Fruit fly (Drosophila melanogaster) whole organism, embryonic: ENCODE data around the gene SMC6.

Experiments
- Ada2b ChIP-seq: fragments of 200-800 bp; sonication (Bioruptor generic); IDR thresholded peaks from 2 replicates; pipeline ENCODE4 v1.3.6; 2022; ENCODE audit warnings: missing biosample characterization, missing genetic modification characterization
- Atf3 ChIP-seq: fragments of 200-800 bp; sonication (Bioruptor generic); optimal IDR thresholded peaks from 3 replicates; lab custom pipeline; 2016; ENCODE audit warnings: missing biosample characterization, missing genetic modification characterization
- Blimp-1 ChIP-seq: fragments of 200-800 bp; sonication (Bioruptor generic); optimal IDR thresholded peaks from 3 replicates; lab custom pipeline; 2018; ENCODE audit warnings: missing biosample characterization, missing genetic modification characterization, mild to moderate bottlenecking, moderate library complexity, missing genetic modification reagents
- CG10462 ChIP-seq: fragments of 200-800 bp; sonication (Bioruptor generic); optimal IDR thresholded peaks from 2 replicates; lab custom pipeline; 2016; ENCODE audit warnings: missing biosample characterization, missing genetic modification characterization
- CG11247 ChIP-seq: fragments of 200-800 bp; sonication (Bioruptor generic); IDR thresholded peaks from 2 replicates; pipeline ENCODE4 v1.3.6; 2022; ENCODE audit warnings: missing biosample characterization, missing genetic modification characterization
- CG11695 ChIP-seq: fragments of 200-800 bp; sonication (Bioruptor generic); IDR thresholded peaks from 3 replicates; pipeline ENCODE4 v1.3.6; 2022; ENCODE audit warnings: missing biosample characterization, missing genetic modification characterization
- CG12219 ChIP-seq: fragments of 200-800 bp; sonication (Bioruptor generic); optimal IDR thresholded peaks from 3 replicates; lab custom pipeline; 2018; ENCODE audit warnings: missing biosample characterization, mild to moderate bottlenecking, missing genetic modification characterization
- CG13296 ChIP-seq: fragments of 200-800 bp; sonication (Bioruptor generic); optimal IDR thresholded peaks from 3 replicates; lab custom pipeline; 2018; ENCODE audit warnings: missing biosample characterization, mild to moderate bottlenecking, missing genetic modification characterization
- CG13424 ChIP-seq: fragments of 200-800 bp; sonication (Bioruptor generic); optimal IDR thresholded peaks from 2 replicates; lab custom pipeline; 2019; ENCODE audit warnings: missing biosample characterization, mild to moderate bottlenecking, missing genetic modification characterization, moderate library complexity
- CG14441 ChIP-seq: fragments of 200-800 bp; sonication (Bioruptor generic); IDR thresholded peaks from 2 replicates; pipeline ENCODE4 v1.3.6; 2022; ENCODE audit warnings: missing biosample characterization, missing genetic modification characterization
- CG16815 ChIP-seq: fragments of 200-800 bp; sonication (Bioruptor generic); optimal IDR thresholded peaks from 3 replicates; lab custom pipeline; 2017; ENCODE audit warnings: missing biosample characterization, mild to moderate bottlenecking, missing genetic modification characterization
- CG2712 ChIP-seq: fragments of 200-800 bp; optimal IDR thresholded peaks from 3 replicates; lab custom pipeline; 2019; ENCODE audit warnings: missing biosample characterization, mild to moderate bottlenecking, missing genetic modification characterization, moderate library complexity
- CG2875 ChIP-seq: fragments of 200-800 bp; sonication (Bioruptor generic); optimal IDR thresholded peaks from 2 replicates; lab custom pipeline; 2017; ENCODE audit warnings: missing biosample characterization, mild to moderate bottlenecking, missing genetic modification characterization, missing genetic modification reagents
- CG30020 ChIP-seq: fragments of 200-800 bp; optimal IDR thresholded peaks from 2 replicates; lab custom pipeline; 2019; ENCODE audit warnings: missing biosample characterization, mild to moderate bottlenecking, missing genetic modification characterization, moderate library complexity
- CG34422 ChIP-seq: fragments of 200-800 bp; sonication (Bioruptor generic); IDR thresholded peaks from 3 replicates; pipeline ENCODE4 v1.3.6; 2022; ENCODE audit warnings: missing biosample characterization, missing genetic modification characterization
- CG3847 ChIP-seq: fragments of 200-800 bp; sonication (Bioruptor generic); IDR thresholded peaks from 2 replicates; pipeline ENCODE4 v1.3.6; 2022; ENCODE audit warnings: missing biosample characterization, missing genetic modification characterization
- CG6689 ChIP-seq: fragments of 200-800 bp; sonication (Bioruptor generic); IDR thresholded peaks from 2 replicates; pipeline ENCODE4 v1.3.6; 2022; ENCODE audit warnings: missing biosample characterization, missing genetic modification characterization
- CG6813 ChIP-seq: fragments of 200-800 bp; sonication (Bioruptor generic); optimal IDR thresholded peaks from 2 replicates; lab custom pipeline; 2017; ENCODE audit warnings: missing biosample characterization, missing genetic modification characterization, mild to moderate bottlenecking, moderate library complexity, missing genetic modification reagents
- CG8944 ChIP-seq: fragments of 200-800 bp; sonication (Bioruptor generic); optimal IDR thresholded peaks from 3 replicates; lab custom pipeline; 2016; ENCODE audit warnings: missing biosample characterization, missing genetic modification characterization
- D19A ChIP-seq: fragments of 200-800 bp; optimal IDR thresholded peaks from 3 replicates; lab custom pipeline; 2019; ENCODE audit warnings: missing biosample characterization, mild to moderate bottlenecking, missing genetic modification characterization, moderate library complexity
- Dek ChIP-seq: fragments of 200-800 bp; sonication (Bioruptor generic); optimal IDR thresholded peaks from 3 replicates; lab custom pipeline; 2019; ENCODE audit warnings: missing biosample characterization, mild to moderate bottlenecking, missing genetic modification characterization, moderate library complexity
- E2f1 ChIP-seq: fragments of 200-800 bp; sonication (Bioruptor generic); IDR thresholded peaks from 2 replicates; pipeline ENCODE4 v1.3.6; 2022; ENCODE audit warnings: missing biosample characterization, missing genetic modification characterization
- Elba2 ChIP-seq: fragments of 200-800 bp; sonication (Bioruptor generic); optimal IDR thresholded peaks from 3 replicates; lab custom pipeline; 2016; ENCODE audit warnings: missing biosample characterization, missing genetic modification characterization
- Oaz ChIP-seq: fragments of 200-800 bp; sonication (Bioruptor generic); IDR thresholded peaks from 2 replicates; pipeline ENCODE4 v1.3.6; 2022; ENCODE audit warnings: missing biosample characterization, missing genetic modification characterization
- Oli ChIP-seq: fragments of 200-800 bp; sonication (Bioruptor generic); optimal IDR thresholded peaks from 2 replicates; lab custom pipeline; 2018; ENCODE audit warnings: missing biosample characterization, mild to moderate bottlenecking, missing genetic modification characterization, moderate library complexity
- Pdp1 ChIP-seq, 2 experiments: fragments of 200-800 bp; sonication (Bioruptor generic); optimal IDR thresholded peaks; 3 replicates each; lab custom pipeline; 2016; ENCODE audit warnings: missing biosample characterization in 2 of 2, missing genetic modification characterization in 2 of 2, mild to moderate bottlenecking in 1 of 2, moderate library complexity in 1 of 2
- Spps ChIP-seq: fragments of 200-800 bp; sonication (Bioruptor generic); optimal IDR thresholded peaks from 2 replicates; lab custom pipeline; 2018; ENCODE audit warnings: missing biosample characterization, mild to moderate bottlenecking, missing genetic modification characterization
- ase ChIP-seq: fragments of 200-800 bp; sonication (Bioruptor generic); IDR thresholded peaks from 3 replicates; pipeline ENCODE4 v1.3.6; 2022; ENCODE audit warnings: missing biosample characterization, missing genetic modification characterization
- bsh ChIP-seq, 2 experiments: fragments of 200-800 bp; sonication (Bioruptor generic); optimal IDR thresholded peaks; 2 replicates each; lab custom pipeline; 2017 to 2018; ENCODE audit warnings: mild to moderate bottlenecking in 2 of 2, missing biosample characterization in 2 of 2, missing genetic modification characterization in 2 of 2, moderate library complexity in 1 of 2
- cas ChIP-seq: fragments of 200-800 bp; sonication (Bioruptor generic); IDR thresholded peaks from 2 replicates; pipeline ENCODE4 v1.3.6; 2022; ENCODE audit warnings: missing biosample characterization, missing genetic modification characterization
- cato ChIP-seq: fragments of 200-800 bp; sonication (Bioruptor generic); optimal IDR thresholded peaks from 2 replicates; lab custom pipeline; 2016; ENCODE audit warnings: missing biosample characterization, missing genetic modification characterization, borderline replicate concordance
- caup ChIP-seq: fragments of 200-800 bp; sonication (Bioruptor generic); optimal IDR thresholded peaks from 3 replicates; lab custom pipeline; 2017; ENCODE audit warnings: missing biosample characterization, mild to moderate bottlenecking, missing genetic modification characterization, moderate library complexity; ENCODE audit not compliant: severe bottlenecking
- cg ChIP-seq: fragments of 200-800 bp; sonication (Bioruptor generic); optimal IDR thresholded peaks from 3 replicates; lab custom pipeline; 2019; ENCODE audit warnings: missing biosample characterization, mild to moderate bottlenecking, missing genetic modification characterization, moderate library complexity
- crc ChIP-seq: fragments of 200-800 bp; sonication (Bioruptor generic); optimal IDR thresholded peaks from 2 replicates; lab custom pipeline; 2016; ENCODE audit warnings: missing biosample characterization, missing genetic modification characterization
- cwo ChIP-seq: fragments of 200-800 bp; sonication (Bioruptor generic); optimal IDR thresholded peaks from 3 replicates; lab custom pipeline; 2017; ENCODE audit warnings: missing biosample characterization, missing genetic modification characterization, mild to moderate bottlenecking, moderate library complexity, missing genetic modification reagents
- dm ChIP-seq: fragments of 200-800 bp; sonication (Bioruptor generic); optimal IDR thresholded peaks from 3 replicates; lab custom pipeline; 2016; ENCODE audit warnings: missing biosample characterization, missing genetic modification characterization
- fd96Cb ChIP-seq: fragments of 200-800 bp; sonication (Bioruptor generic); optimal IDR thresholded peaks from 2 replicates; lab custom pipeline; 2018; ENCODE audit warnings: missing biosample characterization, mild to moderate bottlenecking, missing genetic modification characterization, moderate library complexity
- hbn ChIP-seq: fragments of 200-800 bp; sonication (Bioruptor generic); IDR thresholded peaks from 2 replicates; pipeline ENCODE4 v1.3.6; 2022; ENCODE audit warnings: missing biosample characterization, missing genetic modification characterization; ENCODE audit not compliant: partially characterized antibody
- ind ChIP-seq: fragments of 200-800 bp; sonication (Bioruptor generic); optimal IDR thresholded peaks from 3 replicates; lab custom pipeline; 2016; ENCODE audit warnings: missing biosample characterization, missing genetic modification characterization
- lmd ChIP-seq: fragments of 200-800 bp; sonication (Bioruptor generic); IDR thresholded peaks from 2 replicates; pipeline ENCODE4 v1.3.6; 2022; ENCODE audit warnings: missing biosample characterization, missing genetic modification characterization
- nerfin-1 ChIP-seq: fragments of 200-800 bp; sonication (Bioruptor generic); optimal IDR thresholded peaks from 3 replicates; lab custom pipeline; 2019; ENCODE audit warnings: missing biosample characterization, mild to moderate bottlenecking, missing genetic modification characterization, moderate library complexity
- odd ChIP-seq: fragments of 200-800 bp; sonication (Bioruptor generic); optimal IDR thresholded peaks from 2 replicates; lab custom pipeline; 2017; ENCODE audit warnings: missing biosample characterization, mild to moderate bottlenecking, missing genetic modification characterization
- p53 ChIP-seq: fragments of 200-800 bp; sonication (Bioruptor generic); optimal IDR thresholded peaks from 2 replicates; lab custom pipeline; 2016; ENCODE audit warnings: missing biosample characterization, missing genetic modification characterization
- pho ChIP-seq: fragments of 200-800 bp; sonication (Bioruptor generic); optimal IDR thresholded peaks from 2 replicates; lab custom pipeline; 2016; ENCODE audit warnings: missing biosample characterization, missing genetic modification characterization
- phol ChIP-seq: fragments of 200-800 bp; sonication (Bioruptor generic); optimal IDR thresholded peaks from 3 replicates; lab custom pipeline; 2018; ENCODE audit warnings: missing biosample characterization, mild to moderate bottlenecking, missing genetic modification characterization, moderate library complexity
- sc ChIP-seq, 3 experiments: fragments of >200 bp in 2 of 3; fragments of 200-800 bp in 1 of 3; sonication (Bioruptor generic) in 1 of 3; optimal IDR thresholded peaks; 2 replicates in 2 of 3; 3 replicates in 1 of 3; lab custom pipeline; 2017; ENCODE audit warnings: mild to moderate bottlenecking in 1 of 3, missing biosample characterization in 1 of 3, missing genetic modification characterization in 1 of 3, missing genetic modification reagents in 1 of 3
- sens ChIP-seq: fragments of 200-800 bp; sonication (Bioruptor generic); peaks from one replicate; lab custom pipeline; 2016; ENCODE audit warnings: missing biosample characterization, missing genetic modification characterization
- sim ChIP-seq: fragments of 200-800 bp; sonication (Bioruptor generic); IDR thresholded peaks from 2 replicates; pipeline ENCODE4 v1.3.6; 2022; ENCODE audit warnings: missing biosample characterization, missing genetic modification characterization

Gene SMC6

DNA sequence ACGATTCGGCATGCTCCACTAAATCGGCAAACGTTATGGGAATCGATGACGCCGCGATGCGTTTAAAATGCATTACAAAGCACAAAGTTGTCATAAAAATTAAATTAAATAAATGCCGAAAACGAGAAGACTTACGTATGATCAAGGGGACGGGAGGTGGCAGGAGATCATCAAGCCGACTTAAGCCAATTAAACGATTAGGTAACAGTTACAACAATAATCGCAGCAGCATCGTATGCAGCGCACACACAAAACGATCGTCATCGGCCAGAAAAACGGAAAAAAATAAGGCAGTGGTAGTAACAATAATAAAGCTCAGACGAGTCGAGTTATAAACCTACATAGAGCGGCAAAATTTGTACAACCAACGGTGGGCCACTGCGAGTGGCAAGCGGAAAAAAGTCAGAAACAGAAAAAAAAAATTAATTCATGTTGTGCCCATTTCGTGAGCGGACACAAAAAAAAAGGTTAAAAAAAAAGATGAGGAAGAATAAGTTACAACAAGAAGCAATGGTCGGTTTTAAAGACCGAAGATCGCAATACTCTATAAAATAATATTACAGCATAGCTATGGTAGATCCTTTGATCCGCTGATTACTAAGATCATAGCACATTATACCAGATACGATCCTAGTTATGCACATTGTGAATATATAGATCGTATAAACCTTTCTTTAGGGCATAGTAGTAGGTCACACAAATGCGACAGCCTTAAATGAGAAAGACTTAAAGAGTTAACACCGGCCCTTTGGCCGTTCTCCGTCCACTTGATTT is 13.3 kb upstream of the SMC6 start (continued):
- TF ChIP-seq bsh (GFP tag; optimal IDR thresholded peaks at IDR 0.05; lab: Kevin White, UChicago): peak in 1 of 2 experiments; percentile 74
- peak; percentile 40; the same call in 1 of the 2 replicates for TF ChIP-seq CG11247 (GFP tag; lab: Robert Waterston, UW)
- TF ChIP-seq CG13424 (tag; lab: Kevin White, UChicago): peak; percentile 81
- TF ChIP-seq Spps (tag; lab: Kevin White, UChicago): no peak
- TF ChIP-seq CG30020 (tag; lab: Kevin White, UChicago): no peak
- TF ChIP-seq fd96Cb (tag; lab: Kevin White, UChicago): peak; percentile 62
- TF ChIP-seq caup (GFP tag; lab: Kevin White, UChicago): no peak
- TF ChIP-seq CG13296 (GFP tag; lab: Kevin White, UChicago): peak; percentile 15
- TF ChIP-seq CG2712 (tag; lab: Kevin White, UChicago): peak; percentile 66
- no peak for TF ChIP-seq CG6813 (GFP tag; lab: Kevin White, UChicago)
- TF ChIP-seq cg (GFP tag; lab: Kevin White, UChicago): no peak
- peak; percentile 36; the same call in 1 of the 2 replicates for TF ChIP-seq Oaz (GFP tag; lab: Robert Waterston, UW)
- TF ChIP-seq odd (GFP tag; lab: Kevin White, UChicago): peak; percentile 12
- TF ChIP-seq ind (GFP tag; lab: Kevin White, UChicago): peak; percentile 15
- TF ChIP-seq CG16815 (GFP tag; lab: Kevin White, UChicago): no peak
- TF ChIP-seq CG12219 (GFP tag; lab: Kevin White, UChicago): peak; percentile 61
- TF ChIP-seq Pdp1 (GFP tag; optimal IDR thresholded peaks at IDR 0.05; lab: Kevin White, UChicago): peak; percentile 16 to 53
- TF ChIP-seq CG8944: no peak
- peak; percentile 67 for TF ChIP-seq phol (tag; lab: Kevin White, UChicago)
- no peak for TF ChIP-seq dm (GFP tag; lab: Kevin White, UChicago)
- peak; percentile 62 for TF ChIP-seq Oli (tag; lab: Kevin White, UChicago)
- peak; percentile 52 for TF ChIP-seq CG6689 (GFP tag; lab: Robert Waterston, UW)
- TF ChIP-seq cas (GFP tag; lab: Robert Waterston, UW): no peak
- TF ChIP-seq cwo: no peak
- TF ChIP-seq D19A: peak; percentile 90
- peak; percentile 57 for TF ChIP-seq lmd (GFP tag; lab: Robert Waterston, UW)
- TF ChIP-seq hbn (GFP tag; lab: Robert Waterston, UW): no peak
- TF ChIP-seq Elba2 (GFP tag; lab: Kevin White, UChicago): no peak
- no peak for TF ChIP-seq pho
- TF ChIP-seq CG10462 (GFP tag; lab: Kevin White, UChicago): no peak
- TF ChIP-seq Dek (tag; lab: Kevin White, UChicago): peak; percentile 29
- TF ChIP-seq CG11695 (GFP tag; lab: Robert Waterston, UW): peak; percentile 43; the same call in 1 of the 3 replicates
- no peak for TF ChIP-seq sc (optimal IDR thresholded peaks at IDR 0.05; lab: Kevin White, UChicago)
- peak; percentile 16 for TF ChIP-seq sc (GFP tag; optimal IDR thresholded peaks at IDR 0.05; lab: Kevin White, UChicago)
- TF ChIP-seq nerfin-1 (tag; lab: Kevin White, UChicago): peak; percentile 59
- no peak for TF ChIP-seq CG3847
- peak; percentile 51 for TF ChIP-seq CG14441
- no peak for TF ChIP-seq p53
- TF ChIP-seq Blimp-1: peak; percentile 78
- TF ChIP-seq sim (GFP tag; lab: Robert Waterston, UW): no peak
- 0 out of 2 replicates have a peak, but pooled peaks have one; percentile 28 for TF ChIP-seq E2f1 (GFP tag; lab: Robert Waterston, UW)
- TF ChIP-seq sens: peak; percentile 85
- TF ChIP-seq Ada2b (GFP tag; lab: Robert Waterston, UW): peak; percentile 54; the same call in 1 of the 2 replicates
- peak; percentile 47; the same call in 1 of the 3 replicates for TF ChIP-seq ase (GFP tag; lab: Robert Waterston, UW)
- no peak for TF ChIP-seq Atf3 (GFP tag; lab: Kevin White, UChicago)
- TF ChIP-seq CG2875: peak; percentile 28
- no peak for TF ChIP-seq crc (GFP tag; lab: Kevin White, UChicago)
- peak; percentile 16 for TF ChIP-seq cato (GFP tag; lab: Kevin White, UChicago)
- peak; percentile 25; the same call in 1 of the 3 replicates for TF ChIP-seq CG34422 (GFP tag; lab: Robert Waterston, UW)
